Fruit fly (Drosophila melanogaster) whole organism: ENCODE measurements around the gene CG43319.

Experiments
- Dll ChIP-seq: fragments of >200 bp; optimal IDR thresholded peaks from 2 replicates; lab custom pipeline; 2017
- EcR ChIP-seq, 2 experiments: fragments of >200 bp; optimal IDR thresholded peaks; 2 replicates each; lab custom pipeline; 2017; ENCODE audit warnings: missing biosample characterization in 2 of 2, missing genetic modification characterization in 2 of 2, missing genetic modification reagents in 2 of 2
- psq ChIP-seq: fragments of >200 bp; optimal IDR thresholded peaks from 2 replicates; lab custom pipeline; 2017
- usp ChIP-seq: fragments of >200 bp; optimal IDR thresholded peaks from 2 replicates; lab custom pipeline; 2017; ENCODE audit warnings: missing biosample characterization, missing genetic modification characterization, mixed read lengths

- no peak for TF ChIP-seq usp (GFP tag; lab: Kevin White, UChicago)
- no peak for TF ChIP-seq psq
- TF ChIP-seq EcR (GFP tag; optimal IDR thresholded peaks at IDR 0.05; lab: Kevin White, UChicago) = no peak
- TF ChIP-seq Dll (lab: Kevin White, UChicago) = no peak
These were observed 12.6 kb downstream of the CG43319 start, which contains the start of the genes CROT and CG12877 for dm6 chr3R:27706581-27707181.
